Worm (Caenorhabditis elegans) whole organism, late embryonic: Measurements from ENCODE around the gene H05C05.2.
A peak's percentile ranks its signal among the peaks of the same experiment; 100 is the strongest.

ENCODE experiments used
- C08G9.2 ChIP-seq: sonication (generic microtip); optimal IDR thresholded peaks from 2 replicates; lab custom pipeline; 2016; ENCODE audit warnings: mild to moderate bottlenecking, missing genetic modification characterization, moderate library complexity, missing compliant biosample characterization
- F13H6.1 ChIP-seq: sonication (generic microtip); optimal IDR thresholded peaks from 2 replicates; lab custom pipeline; 2016; ENCODE audit warnings: missing genetic modification characterization, missing compliant biosample characterization
- K02D7.2 ChIP-seq: sonication (generic microtip); optimal IDR thresholded peaks from 2 replicates; lab custom pipeline; 2017; ENCODE audit warnings: mild to moderate bottlenecking, missing genetic modification characterization, missing compliant biosample characterization
- K09A11.1 ChIP-seq: sonication (generic microtip); optimal IDR thresholded peaks from 2 replicates; lab custom pipeline; 2017; ENCODE audit warnings: antibody characterized with exemption, mild to moderate bottlenecking, missing genetic modification characterization, missing compliant biosample characterization; ENCODE audit not compliant: insufficient read depth
- T23F11.4 ChIP-seq: fragments of 200-800 bp; sonication (Bioruptor generic); optimal IDR thresholded peaks from 2 replicates; lab custom pipeline; 2018; ENCODE audit warnings: mild to moderate bottlenecking, missing genetic modification characterization, missing compliant biosample characterization
- Y22D7AL.16 ChIP-seq: sonication (generic microtip); optimal IDR thresholded peaks from 2 replicates; lab custom pipeline; 2016; ENCODE audit warnings: missing genetic modification characterization, missing compliant biosample characterization
- ama-1 ChIP-seq: fragments of 150-350 bp; optimal IDR thresholded peaks from 2 replicates; lab custom pipeline; 2014
- ceh-22 ChIP-seq: sonication (generic microtip); optimal IDR thresholded peaks from 2 replicates; lab custom pipeline; 2017; ENCODE audit warnings: missing biosample characterization, missing genetic modification characterization
- ceh-31 ChIP-seq: sonication (generic microtip); optimal IDR thresholded peaks from 2 replicates; lab custom pipeline; 2016; ENCODE audit warnings: missing genetic modification characterization, missing compliant biosample characterization
- ceh-45 ChIP-seq: fragments of 200-800 bp; sonication (Bioruptor generic); IDR thresholded peaks from 2 replicates; pipeline ENCODE4 v1.3.6; 2022; ENCODE audit warnings: missing genetic modification reagents, missing genetic modification characterization, missing compliant biosample characterization
- ceh-6 ChIP-seq: fragments of 200-800 bp; sonication (Bioruptor generic); optimal IDR thresholded peaks from 2 replicates; lab custom pipeline; 2018; ENCODE audit warnings: mild to moderate bottlenecking, missing genetic modification characterization, missing compliant biosample characterization
- che-1 ChIP-seq: sonication (generic microtip); optimal IDR thresholded peaks from 2 replicates; lab custom pipeline; 2016; ENCODE audit warnings: mild to moderate bottlenecking, missing genetic modification characterization, missing compliant biosample characterization
- dve-1 ChIP-seq: sonication (generic microtip); optimal IDR thresholded peaks from 2 replicates; lab custom pipeline; 2017; ENCODE audit warnings: antibody characterized with exemption, mild to moderate bottlenecking, missing genetic modification characterization, missing compliant biosample characterization
- elt-2 ChIP-seq: sonication (generic microtip); optimal IDR thresholded peaks from 2 replicates; lab custom pipeline; 2016; ENCODE audit warnings: missing genetic modification reagents, missing genetic modification characterization, missing compliant biosample characterization
- fkh-10 ChIP-seq: fragments of 150-350 bp; optimal IDR thresholded peaks from 2 replicates; lab custom pipeline; 2014; ENCODE audit warnings: missing biosample characterization, missing genetic modification reagents, missing genetic modification characterization
- gmeb-2 ChIP-seq: sonication (generic microtip); optimal IDR thresholded peaks from 2 replicates; lab custom pipeline; 2016; ENCODE audit warnings: missing genetic modification characterization, inconsistent platforms, missing compliant biosample characterization
- hlh-8 ChIP-seq: sonication (generic microtip); optimal IDR thresholded peaks from 2 replicates; lab custom pipeline; 2016; ENCODE audit warnings: missing genotype, missing genetic modification characterization, missing compliant biosample characterization
- lim-6 ChIP-seq: sonication (generic microtip); optimal IDR thresholded peaks from 2 replicates; lab custom pipeline; 2016; ENCODE audit warnings: missing genetic modification characterization, missing compliant biosample characterization
- madf-2 ChIP-seq: sonication (generic microtip); optimal IDR thresholded peaks from 2 replicates; lab custom pipeline; 2017; ENCODE audit warnings: missing genetic modification characterization, missing compliant biosample characterization
- mec-3 ChIP-seq: sonication (generic microtip); optimal IDR thresholded peaks from 2 replicates; lab custom pipeline; 2016; ENCODE audit warnings: borderline replicate concordance, missing genetic modification characterization, missing compliant biosample characterization
- nfya-1 ChIP-seq: sonication (generic microtip); optimal IDR thresholded peaks from 2 replicates; lab custom pipeline; 2017; ENCODE audit warnings: missing genetic modification characterization, mild to moderate bottlenecking, missing compliant biosample characterization, antibody characterized with exemption, moderate library complexity
- nhr-232 ChIP-seq: sonication (generic microtip); optimal IDR thresholded peaks from 2 replicates; lab custom pipeline; 2016; ENCODE audit warnings: missing genetic modification characterization, missing compliant biosample characterization
- pha-2 ChIP-seq: sonication (generic microtip); optimal IDR thresholded peaks from 2 replicates; lab custom pipeline; 2017; ENCODE audit warnings: mild to moderate bottlenecking, missing genetic modification characterization, missing compliant biosample characterization
- pha-4 ChIP-seq: fragments of 150-350 bp; optimal IDR thresholded peaks from 2 replicates; lab custom pipeline; 2018; ENCODE audit warnings: missing biosample characterization, missing genetic modification reagents, missing genetic modification characterization
- rnt-1 ChIP-seq: sonication (generic microtip); optimal IDR thresholded peaks from 2 replicates; lab custom pipeline; 2016; ENCODE audit warnings: missing genetic modification characterization, missing compliant biosample characterization
- sdc-2 ChIP-seq: sonication (generic microtip); optimal IDR thresholded peaks from 2 replicates; lab custom pipeline; 2016; ENCODE audit warnings: missing genotype, missing genetic modification characterization, missing compliant biosample characterization
- tbx-2 ChIP-seq: sonication (generic microtip); optimal IDR thresholded peaks from 2 replicates; lab custom pipeline; 2016; ENCODE audit warnings: missing genetic modification characterization, missing compliant biosample characterization
- ttx-3 ChIP-seq: sonication (generic microtip); optimal IDR thresholded peaks from 2 replicates; lab custom pipeline; 2016; ENCODE audit warnings: missing genetic modification reagents, missing genetic modification characterization, missing compliant biosample characterization
- unc-3 ChIP-seq, 2 experiments: fragments of 200-800 bp in 1 of 2; sonication (Bioruptor generic) in 1 of 2; sonication (generic microtip) in 1 of 2; conservative IDR thresholded peaks in 1 of 2; optimal IDR thresholded peaks in 1 of 2; 2 replicates each; pipeline versions ENCODE4 v1.3.6 to Lab custom; 2016 to 2022; ENCODE audit warnings: missing compliant biosample characterization in 2 of 2, missing genetic modification characterization in 2 of 2, missing genetic modification reagents in 1 of 2
- unc-42 ChIP-seq: sonication (generic microtip); optimal IDR thresholded peaks from 2 replicates; lab custom pipeline; 2016; ENCODE audit warnings: missing genotype, missing genetic modification characterization, missing compliant biosample characterization
- unc-55 ChIP-seq: sonication (generic microtip); optimal IDR thresholded peaks from 2 replicates; lab custom pipeline; 2017; ENCODE audit warnings: missing biosample characterization, missing genetic modification reagents, missing genetic modification characterization
- zip-5 ChIP-seq: sonication (generic microtip); optimal IDR thresholded peaks from 2 replicates; lab custom pipeline; 2016; ENCODE audit warnings: missing genetic modification characterization, missing compliant biosample characterization
- ztf-16 ChIP-seq: sonication (generic microtip); optimal IDR thresholded peaks from 2 replicates; lab custom pipeline; 2017; ENCODE audit warnings: missing genetic modification characterization, missing compliant biosample characterization

H05C05.2 gene

ce11 chrIII:2920866-2921265 lies 44.6 kb downstream of the H05C05.2 start:
- TF ChIP-seq unc-42 (peak; percentile 74), C08G9.2 (tag; lab: Kevin White, UChicago) (no peak)

ce11 chrIII:2920281-2920680 lies 45.2 kb downstream of the H05C05.2 start:
- TF ChIP-seq T23F11.4 (GFP tag; lab: Kevin White, UChicago), result no peak
- TF ChIP-seq Y22D7AL.16 (tag; lab: Kevin White, UChicago), result no peak
- no peak for TF ChIP-seq ama-1 (lab: Kevin White, UChicago)
- no peak for TF ChIP-seq madf-2 (tag; lab: Kevin White, UChicago)
- no peak for TF ChIP-seq C08G9.2 (tag; lab: Kevin White, UChicago)
- no peak for TF ChIP-seq lim-6 (tag; lab: Kevin White, UChicago)
- TF ChIP-seq K02D7.2 (tag; lab: Kevin White, UChicago), result no peak
- TF ChIP-seq F13H6.1 (tag; lab: Kevin White, UChicago), result no peak
- no peak for TF ChIP-seq elt-2 (tag; lab: Kevin White, UChicago)
- TF ChIP-seq tbx-2, result no peak
- no peak for TF ChIP-seq ceh-6 (GFP tag; lab: Kevin White, UChicago)

DNA sequence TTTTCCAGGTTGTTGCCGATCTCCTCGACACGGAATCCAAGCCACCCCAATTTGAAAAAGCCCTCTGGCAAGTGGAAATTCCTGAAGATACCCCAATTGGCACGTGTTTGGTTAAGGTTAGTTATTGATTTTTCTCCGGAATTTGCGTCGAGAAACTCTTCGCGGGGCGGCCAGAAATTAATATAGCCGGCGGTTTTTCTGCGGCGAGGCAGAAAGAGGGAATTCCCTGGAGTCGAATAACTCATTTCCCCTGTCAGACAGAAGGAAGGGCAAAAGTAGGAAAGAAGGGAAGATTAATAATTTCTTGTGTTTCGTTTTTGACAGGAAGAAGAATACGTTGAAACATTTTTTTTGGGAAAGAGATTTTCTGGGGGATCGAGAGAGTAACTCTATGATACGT lies 46.8 kb downstream of the H05C05.2 start:
- TF ChIP-seq unc-3 (GFP tag; conservative IDR thresholded peaks at IDR 0.05; lab: Robert Waterston, UW) (0 out of 2 replicates have a peak, but pooled peaks have one; percentile 5), unc-3 (tag; optimal IDR thresholded peaks at IDR 0.05; lab: Kevin White, UChicago) (no peak), ceh-31 (no peak), nhr-232 (tag; lab: Kevin White, UChicago) (no peak), pha-2 (tag; lab: Kevin White, UChicago) (no peak)

DNA sequence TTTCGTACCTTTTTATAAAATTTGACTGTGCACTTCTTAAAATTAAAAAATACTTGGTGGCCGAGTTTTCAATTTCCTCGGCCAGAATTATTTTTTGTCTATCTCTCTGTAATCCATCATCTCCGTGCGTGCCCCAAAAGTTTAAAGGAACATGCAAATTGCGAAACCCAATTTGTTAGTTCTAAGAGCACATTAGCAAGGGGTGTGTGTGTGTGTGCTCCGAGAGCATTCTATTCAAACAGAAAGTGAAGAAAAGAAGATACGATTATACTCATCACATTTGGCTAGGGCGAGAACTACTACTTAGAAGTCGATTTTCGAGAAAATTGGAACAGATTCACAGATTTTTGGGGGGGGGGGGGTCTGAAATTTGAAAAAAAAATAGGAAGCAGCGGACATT lies 51.4 kb downstream of the H05C05.2 start:
- TF ChIP-seq fkh-10 (peak; percentile 46), unc-3 (GFP tag; conservative IDR thresholded peaks at IDR 0.05; lab: Robert Waterston, UW) (no peak), unc-3 (tag; optimal IDR thresholded peaks at IDR 0.05; lab: Kevin White, UChicago) (no peak), nfya-1 (no peak), C08G9.2 (tag; lab: Kevin White, UChicago) (no peak), sdc-2 (tag; lab: Kevin White, UChicago) (no peak), ceh-31 (peak; percentile 13), ceh-45 (GFP tag; lab: Robert Waterston, UW) (no peak), che-1 (tag; lab: Kevin White, UChicago) (no peak), pha-4 (tag; lab: Kevin White, UChicago) (no peak), unc-42 (peak; percentile 99)

ce11 chrIII:2912916-2913315 lies 52.5 kb downstream of the H05C05.2 start:
- no peak for TF ChIP-seq gmeb-2 (tag; lab: Kevin White, UChicago)
- TF ChIP-seq dve-1 (tag; lab: Kevin White, UChicago), result no peak
- no peak for TF ChIP-seq hlh-8 (tag; lab: Kevin White, UChicago)
- TF ChIP-seq zip-5 (tag; lab: Kevin White, UChicago), result no peak
- no peak for TF ChIP-seq K09A11.1 (tag; lab: Kevin White, UChicago)
- no peak for TF ChIP-seq unc-42
- TF ChIP-seq ceh-22, result no peak
- TF ChIP-seq unc-55 (GFP tag; lab: Kevin White, UChicago), result no peak
- TF ChIP-seq ceh-45 (GFP tag; lab: Robert Waterston, UW), result no peak
- no peak for TF ChIP-seq ama-1 (lab: Kevin White, UChicago)
- TF ChIP-seq ztf-16, result no peak
- no peak for TF ChIP-seq rnt-1 (tag; lab: Kevin White, UChicago)
- no peak for TF ChIP-seq mec-3 (tag; lab: Kevin White, UChicago)
- TF ChIP-seq ttx-3, result no peak
- TF ChIP-seq unc-3 (GFP tag; conservative IDR thresholded peaks at IDR 0.05; lab: Robert Waterston, UW), result no peak
- no peak for TF ChIP-seq unc-3 (tag; optimal IDR thresholded peaks at IDR 0.05; lab: Kevin White, UChicago)
